Fruit fly (Drosophila melanogaster): Measurements from ENCODE around the gene sta.

The sta gene

DNA sequence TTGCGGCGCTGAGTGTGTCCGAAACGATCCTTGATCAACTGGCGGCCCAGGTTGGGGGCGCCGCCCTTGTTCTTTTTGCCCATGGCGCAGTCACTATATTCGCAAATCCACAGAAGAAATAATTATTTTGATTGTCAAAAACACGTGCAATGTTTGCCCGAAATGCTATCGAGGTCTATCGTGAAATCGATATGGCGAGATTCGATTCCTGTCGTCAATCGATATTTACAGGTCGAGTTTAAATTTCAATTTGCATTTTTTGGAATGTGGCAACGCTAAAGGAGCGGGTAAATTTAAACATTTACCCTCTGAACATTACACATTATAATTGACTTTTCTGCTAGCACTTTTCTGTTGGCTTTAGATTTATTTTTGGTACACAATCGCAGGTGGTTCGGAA lies 19.2 kb downstream of the sta start, which contains the start of gene Ns3 (continued):
- no peak for TF ChIP-seq Fer3 (tag; optimal IDR thresholded peaks at IDR 0.05)
- TF ChIP-seq Adf1 (GFP tag; IDR thresholded peaks at IDR 0.05) = no peak
- TF ChIP-seq CG10431 (GFP tag; optimal IDR thresholded peaks at IDR 0.05) = no peak
- TF ChIP-seq Gsc (GFP tag; IDR thresholded peaks at IDR 0.05) = no peak
- TF ChIP-seq CG14965 (GFP tag; optimal IDR thresholded peaks at IDR 0.05; ENCODE audit: borderline replicate concordance) = no peak
- no peak for TF ChIP-seq aop (GFP tag; IDR thresholded peaks at IDR 0.05)
- TF ChIP-seq CG31441 (GFP tag; IDR thresholded peaks at IDR 0.05) = no peak
- TF ChIP-seq insv (GFP tag; optimal IDR thresholded peaks at IDR 0.05) = no peak
- no peak for TF ChIP-seq Sox100B (GFP tag; optimal IDR thresholded peaks at IDR 0.05)
- TF ChIP-seq fu2 (GFP tag; optimal IDR thresholded peaks at IDR 0.05) = no peak
- no peak for TF ChIP-seq hkb (optimal IDR thresholded peaks at IDR 0.05)
- no peak for TF ChIP-seq hkb (GFP tag; IDR thresholded peaks at IDR 0.05)
- no peak for TF ChIP-seq D19A (tag; optimal IDR thresholded peaks at IDR 0.05)
- TF ChIP-seq CG12942 (GFP tag; optimal IDR thresholded peaks at IDR 0.05) = no peak
- TF ChIP-seq CG6791 (GFP tag; IDR thresholded peaks at IDR 0.05; ENCODE audit: partially characterized antibody) = peak; percentile 91
- TF ChIP-seq zfh2 (GFP tag; optimal IDR thresholded peaks at IDR 0.05) = no peak
- TF ChIP-seq CG15479 (GFP tag; optimal IDR thresholded peaks at IDR 0.05) = peak; percentile 2
- TF ChIP-seq CG18476 (GFP tag; optimal IDR thresholded peaks at IDR 0.05) = no peak
- no peak for TF ChIP-seq CG12769 (tag; optimal IDR thresholded peaks at IDR 0.05)
- no peak for TF ChIP-seq CG6683 (GFP tag; optimal IDR thresholded peaks at IDR 0.05)
- no peak for TF ChIP-seq Antp (GFP tag; optimal IDR thresholded peaks at IDR 0.05)
- no peak for TF ChIP-seq Mes4 (GFP tag; optimal IDR thresholded peaks at IDR 0.05)
- no peak for TF ChIP-seq zen (tag; optimal IDR thresholded peaks at IDR 0.05)
- TF ChIP-seq GATAe (GFP tag; conservative IDR thresholded peaks at IDR 0.05) = no peak
- TF ChIP-seq CG8089 (GFP tag; optimal IDR thresholded peaks at IDR 0.05) = no peak
- TF ChIP-seq Nf-YA (GFP tag; IDR thresholded peaks at IDR 0.05) = no peak
- TF ChIP-seq CG6254 (GFP tag; optimal IDR thresholded peaks at IDR 0.05) = no peak
- TF ChIP-seq Fer2 (tag; optimal IDR thresholded peaks at IDR 0.05) = no peak
- no peak for TF ChIP-seq Taf1 (GFP tag; IDR thresholded peaks at IDR 0.05)
- no peak for TF ChIP-seq ab (GFP tag; optimal IDR thresholded peaks at IDR 0.05)
- TF ChIP-seq Hr39 (optimal IDR thresholded peaks at IDR 0.05) = no peak
- TF ChIP-seq vnd (GFP tag; IDR thresholded peaks at IDR 0.05; ENCODE audit: partially characterized antibody) = peak; percentile 84
- no peak for TF ChIP-seq CG4328 (GFP tag; optimal IDR thresholded peaks at IDR 0.05)

DNA sequence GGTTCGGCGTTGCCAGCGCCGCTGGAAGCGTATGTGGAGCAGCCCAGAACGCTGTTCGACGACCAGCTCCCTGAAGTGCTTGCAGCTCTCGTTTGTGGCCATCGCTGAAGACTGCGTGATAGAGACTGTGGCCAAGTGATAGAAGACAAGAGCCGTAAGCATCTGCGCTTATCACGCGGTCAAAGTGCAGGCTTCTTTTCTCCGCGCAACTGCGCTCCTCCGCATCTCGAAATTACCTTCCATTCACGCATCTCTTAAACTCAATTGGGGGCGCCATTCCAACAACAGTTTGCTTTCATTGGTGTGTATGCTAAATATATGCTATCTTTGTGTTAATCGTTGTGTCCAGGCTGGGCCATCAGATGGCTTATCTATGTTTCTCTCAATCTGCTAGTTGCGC lies 21.7 kb downstream of the sta start, which contains the start of gene CG14787:
CG14787 (minus strand) TSS at position 133 of the 400 bp plus-strand sequence.
- TF ChIP-seq eyg (GFP tag; optimal IDR thresholded peaks at IDR 0.05) = no peak
- TF ChIP-seq disco-r (GFP tag; optimal IDR thresholded peaks at IDR 0.05) = no peak
- 0 out of 2 replicates have a peak, but pooled peaks have one; percentile 37 for TF ChIP-seq Drgx (GFP tag; IDR thresholded peaks at IDR 0.05)
- TF ChIP-seq CG31388 (GFP tag; optimal IDR thresholded peaks at IDR 0.05) = no peak
- no peak for TF ChIP-seq CG10959 (GFP tag; IDR thresholded peaks at IDR 0.05)
- TF ChIP-seq CG11560 (tag; IDR thresholded peaks at IDR 0.05) = no peak
- peak in 1 of 2 experiments; percentile 52 for TF ChIP-seq Pdp1 (GFP tag; optimal IDR thresholded peaks at IDR 0.05)
- TF ChIP-seq Tbp (GFP tag; optimal IDR thresholded peaks at IDR 0.05) = no peak
- TF ChIP-seq toy (GFP tag; IDR thresholded peaks at IDR 0.05) = no peak
- peak; percentile 58 for TF ChIP-seq nom (GFP tag; optimal IDR thresholded peaks at IDR 0.05)
- TF ChIP-seq CG17568 (GFP tag; optimal IDR thresholded peaks at IDR 0.05) = no peak
